Worm (Caenorhabditis elegans): ENCODE measurements around the gene kvs-2.

Gene kvs-2

DNA sequence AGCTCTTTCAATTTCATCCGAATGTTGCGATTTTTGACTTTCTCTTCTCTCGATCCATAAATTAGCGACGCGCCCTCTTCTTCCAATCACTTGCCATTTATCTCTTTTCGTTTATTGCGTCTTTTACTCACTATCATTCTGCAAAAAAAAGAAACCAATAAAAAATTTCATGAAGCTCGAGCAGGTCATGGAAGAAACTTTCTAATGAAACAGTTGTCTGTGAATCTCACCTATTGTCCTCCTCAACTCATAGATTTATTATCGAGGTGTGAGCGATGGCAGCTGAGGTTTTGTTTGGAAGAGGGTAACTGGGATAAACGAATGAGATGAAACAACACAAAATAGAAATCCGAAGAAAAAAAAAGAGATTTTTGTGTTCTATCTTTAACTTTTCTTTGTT lies 28.4 kb downstream of the kvs-2 start:
- TF ChIP-seq lin-40 (tag; optimal IDR thresholded peaks at IDR 0.05), result no peak
- TF ChIP-seq unc-62 (GFP tag; optimal IDR thresholded peaks at IDR 0.05), result no peak
- no peak for TF ChIP-seq Y67H2A.10 (GFP tag; conservative IDR thresholded peaks at IDR 0.05)
- no peak for TF ChIP-seq lin-35 (GFP tag; optimal IDR thresholded peaks at IDR 0.05)
- no peak for TF ChIP-seq D2030.7 (GFP tag; IDR thresholded peaks at IDR 0.05)
- TF ChIP-seq ztf-28 (GFP tag; IDR thresholded peaks at IDR 0.05), result no peak
- no peak for TF ChIP-seq B0019.2 (GFP tag; conservative IDR thresholded peaks at IDR 0.05)
- no peak for TF ChIP-seq ztf-6 (GFP tag; IDR thresholded peaks at IDR 0.05)

DNA sequence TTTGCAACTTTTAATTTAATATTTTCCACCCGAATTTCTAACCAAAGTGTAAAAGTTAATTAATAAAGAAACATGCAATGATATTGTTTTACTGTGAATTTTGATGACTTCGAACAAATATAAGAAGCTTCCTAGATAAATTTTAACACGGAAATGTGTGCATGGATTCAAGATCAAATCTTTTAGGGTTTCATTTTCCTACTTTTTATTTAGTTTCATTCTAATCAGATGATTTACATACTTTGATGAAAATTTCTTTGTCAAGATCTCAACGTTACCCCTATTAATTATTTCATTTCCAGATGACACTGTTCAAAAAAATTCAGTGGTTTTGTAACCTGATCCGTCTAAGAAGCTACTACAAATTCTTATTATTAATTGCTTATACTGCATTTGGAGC lies 31.5 kb downstream of the kvs-2 start, which contains the start of gene twk-12:
Gene twk-12 (plus strand): TSS at position 301 of the 400 bp plus-strand sequence.
- TF ChIP-seq nhr-80 (tag; optimal IDR thresholded peaks at IDR 0.05) (no peak), fkh-3 (tag; optimal IDR thresholded peaks at IDR 0.05) (no peak), snpc-1.1 (tag; optimal IDR thresholded peaks at IDR 0.05; ENCODE audit: insufficient read depth) (no peak), lin-35 (GFP tag; optimal IDR thresholded peaks at IDR 0.05) (no peak), madf-8 (GFP tag; conservative IDR thresholded peaks at IDR 0.05) (no peak), snpc-3.4 (tag; optimal IDR thresholded peaks at IDR 0.05) (no peak), ztf-6 (GFP tag; IDR thresholded peaks at IDR 0.05) (no peak), egl-44 (GFP tag; IDR thresholded peaks at IDR 0.05) (no peak), lsl-1 (GFP tag; optimal IDR thresholded peaks at IDR 0.05) (no peak), nhr-90 (tag; optimal IDR thresholded peaks at IDR 0.05) (no peak), snpc-1.3 (tag; optimal IDR thresholded peaks at IDR 0.05; ENCODE audit: insufficient read depth) (no peak), lsy-27 (tag; optimal IDR thresholded peaks at IDR 0.05; ENCODE audit: borderline replicate concordance, insufficient read depth) (no peak), tlf-1 (GFP tag; optimal IDR thresholded peaks at IDR 0.05) (no peak)

DNA sequence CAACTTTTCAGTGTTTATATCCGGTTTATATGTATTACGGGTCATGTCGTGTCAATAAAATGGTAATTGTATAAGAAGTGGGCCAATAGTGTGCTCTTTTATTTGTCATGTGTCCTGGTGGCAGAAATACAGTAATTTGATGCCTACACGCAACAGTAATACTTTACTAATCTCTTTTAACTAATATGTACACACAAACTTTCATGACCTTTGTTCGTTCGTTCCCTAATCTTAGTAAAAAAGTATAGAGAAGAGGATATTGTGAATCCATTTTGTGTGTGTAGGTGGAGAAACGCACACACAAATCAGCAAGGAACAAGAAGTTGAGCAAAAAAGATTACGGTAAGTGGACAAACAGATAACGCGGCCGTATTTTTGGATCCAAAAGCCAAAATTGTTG lies 35.0 kb downstream of the kvs-2 start:
- TF ChIP-seq F23B12.7 (tag; optimal IDR thresholded peaks at IDR 0.05; ENCODE audit: insufficient read depth) (no peak), ztf-25 (GFP tag; IDR thresholded peaks at IDR 0.05) (no peak), F39B2.1 (GFP tag; IDR thresholded peaks at IDR 0.05) (no peak), atf-7 (tag; optimal IDR thresholded peaks at IDR 0.05) (no peak), aptf-3 (GFP tag; IDR thresholded peaks at IDR 0.05) (no peak), K11D2.4 (GFP tag; IDR thresholded peaks at IDR 0.05) (no peak), ceh-58 (GFP tag; IDR thresholded peaks at IDR 0.05) (no peak), attf-6 (GFP tag; IDR thresholded peaks at IDR 0.05) (no peak), unc-62 (GFP tag; optimal IDR thresholded peaks at IDR 0.05) (no peak), mxl-1 (tag; optimal IDR thresholded peaks at IDR 0.05) (no peak), tbp1 (GFP tag; optimal IDR thresholded peaks at IDR 0.05) (no peak), ceh-91 (GFP tag; IDR thresholded peaks at IDR 0.05) (no peak), lsy-27 (tag; optimal IDR thresholded peaks at IDR 0.05; ENCODE audit: borderline replicate concordance, insufficient read depth) (no peak), hmg-1.2 (GFP tag; IDR thresholded peaks at IDR 0.05) (no peak), Y53G8AR.9 (GFP tag; conservative IDR thresholded peaks at IDR 0.05) (no peak), nhr-80 (tag; optimal IDR thresholded peaks at IDR 0.05) (no peak), B0019.2 (GFP tag; conservative IDR thresholded peaks at IDR 0.05) (no peak), T26A5.8 (tag; optimal IDR thresholded peaks at IDR 0.05) (no peak), cebp-2 (GFP tag; IDR thresholded peaks at IDR 0.05) (no peak), die-1 (tag; optimal IDR thresholded peaks at IDR 0.05) (no peak)
